Fruit fly (Drosophila melanogaster): ENCODE results near the gene CG1571.

Gene CG1571

dm6 chrX:8058446-8058900 is 17.2 kb upstream of the CG1571 start (continued):
- TF ChIP-seq CG14441 (GFP tag; IDR thresholded peaks at IDR 0.05) (0 out of 2 replicates have a peak, but pooled peaks have one; percentile 29), H15 (GFP tag; IDR thresholded peaks at IDR 0.05) (no peak), Asciz (GFP tag; optimal IDR thresholded peaks at IDR 0.05) (no peak), MTF-1 (GFP tag; optimal IDR thresholded peaks at IDR 0.05; ENCODE audit: borderline replicate concordance) (no peak), her (GFP tag; optimal IDR thresholded peaks at IDR 0.05) (no peak), CG15479 (GFP tag; optimal IDR thresholded peaks at IDR 0.05) (peak; percentile 34), sd (tag; optimal IDR thresholded peaks at IDR 0.05) (peak; percentile 67), CG17385 (GFP tag; optimal IDR thresholded peaks at IDR 0.05) (no peak), slp2 (GFP tag; optimal IDR thresholded peaks at IDR 0.05) (no peak), gcm2 (GFP tag; optimal IDR thresholded peaks at IDR 0.05) (no peak), CG18599 (GFP tag; optimal IDR thresholded peaks at IDR 0.05) (peak; percentile 38), CG31365 (tag; optimal IDR thresholded peaks at IDR 0.05) (no peak), tgo (GFP tag; IDR thresholded peaks at IDR 0.05) (no peak), az2 (GFP tag; optimal IDR thresholded peaks at IDR 0.05) (no peak), peb (GFP tag; IDR thresholded peaks at IDR 0.05) (no peak), grn (GFP tag; optimal IDR thresholded peaks at IDR 0.05) (no peak), HmgD (GFP tag; optimal IDR thresholded peaks at IDR 0.05) (no peak), YL-1 (GFP tag; optimal IDR thresholded peaks at IDR 0.05) (peak; percentile 42), HHEX (GFP tag; optimal IDR thresholded peaks at IDR 0.05) (no peak), BtbVII (GFP tag; optimal IDR thresholded peaks at IDR 0.05) (peak; percentile 38), Ptx1 (GFP tag; IDR thresholded peaks at IDR 0.05) (no peak), ewg (GFP tag; optimal IDR thresholded peaks at IDR 0.05) (peak; percentile 22), cwo (GFP tag; optimal IDR thresholded peaks at IDR 0.05) (peak; percentile 19), ab (GFP tag; optimal IDR thresholded peaks at IDR 0.05) (no peak), Hmx (GFP tag; optimal IDR thresholded peaks at IDR 0.05) (no peak), CG4707 (GFP tag; optimal IDR thresholded peaks at IDR 0.05) (peak; percentile 66), Gsc (GFP tag; IDR thresholded peaks at IDR 0.05) (no peak), Fer3 (tag; optimal IDR thresholded peaks at IDR 0.05) (no peak), CG12659 (GFP tag; optimal IDR thresholded peaks at IDR 0.05) (peak; percentile 45), cg (GFP tag; optimal IDR thresholded peaks at IDR 0.05) (peak; percentile 97), tup (GFP tag; optimal IDR thresholded peaks at IDR 0.05) (no peak), tin (GFP tag; optimal IDR thresholded peaks at IDR 0.05) (no peak), Pdp1 (GFP tag; optimal IDR thresholded peaks at IDR 0.05) (peak in 1 of 2 experiments; percentile 87), gt (GFP tag; IDR thresholded peaks at IDR 0.05) (no peak), HLH3B (GFP tag; IDR thresholded peaks at IDR 0.05) (no peak), CG6765 (GFP tag; optimal IDR thresholded peaks at IDR 0.05) (no peak), NFAT (GFP tag; IDR thresholded peaks at IDR 0.05) (no peak), CG16779 (GFP tag; IDR thresholded peaks at IDR 0.05) (no peak), Abd-B (GFP tag; optimal IDR thresholded peaks at IDR 0.05) (no peak), crol (GFP tag; IDR thresholded peaks at IDR 0.05) (peak; percentile 93), fd96Cb (tag; optimal IDR thresholded peaks at IDR 0.05) (no peak), lab (GFP tag; optimal IDR thresholded peaks at IDR 0.05) (peak; percentile 15), CG17612 (GFP tag; IDR thresholded peaks at IDR 0.05) (no peak), CG14667 (GFP tag; IDR thresholded peaks at IDR 0.05) (no peak), Rfx (GFP tag; IDR thresholded peaks at IDR 0.05) (0 out of 2 replicates have a peak, but pooled peaks have one; percentile 23), CG8478 (optimal IDR thresholded peaks at IDR 0.05) (peak; percentile 72), CG17829 (tag; optimal IDR thresholded peaks at IDR 0.05) (peak; percentile 20), esg (GFP tag; conservative IDR thresholded peaks at IDR 0.05) (no peak), oc (tag; optimal IDR thresholded peaks at IDR 0.05) (peak; percentile 31), nmo (GFP tag; optimal IDR thresholded peaks at IDR 0.05) (peak; percentile 20), CG6272 (GFP tag; IDR thresholded peaks at IDR 0.05) (no peak)
